Fruit fly (Drosophila melanogaster) whole organism: ENCODE results near the gene CG45101.

Experiments
- CG8478 ChIP-seq: fragments of >200 bp; optimal IDR thresholded peaks from 2 replicates; lab custom pipeline; 2018; ENCODE audit warnings: inconsistent platforms
- EcR ChIP-seq, 2 experiments: fragments of >200 bp; optimal IDR thresholded peaks; 2 replicates each; lab custom pipeline; 2017; ENCODE audit warnings: missing biosample characterization in 2 of 2, missing genetic modification characterization in 2 of 2, missing genetic modification reagents in 2 of 2
- pan ChIP-seq: fragments of >200 bp; optimal IDR thresholded peaks from 2 replicates; lab custom pipeline; 2017
- psq ChIP-seq: fragments of >200 bp; optimal IDR thresholded peaks from 2 replicates; lab custom pipeline; 2017
- usp ChIP-seq: fragments of >200 bp; optimal IDR thresholded peaks from 2 replicates; lab custom pipeline; 2017; ENCODE audit warnings: missing biosample characterization, missing genetic modification characterization, mixed read lengths

DNA sequence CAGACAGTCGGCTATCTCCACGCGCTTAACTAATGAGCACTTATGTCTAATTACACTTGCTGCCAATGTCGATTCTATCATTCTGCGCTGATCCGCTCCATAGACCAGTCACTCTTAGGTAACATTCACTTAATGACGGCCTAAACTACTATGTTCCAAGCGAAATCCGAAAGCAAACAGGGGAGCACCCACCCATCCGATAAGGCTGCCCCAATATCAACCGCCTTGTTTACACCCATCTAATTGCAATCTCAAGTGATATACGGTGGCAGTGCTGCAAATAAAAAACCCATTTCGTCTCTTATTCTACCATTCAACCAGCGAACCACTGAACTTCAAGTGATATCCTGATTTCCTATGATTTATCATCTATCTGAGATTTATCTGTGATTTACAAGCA, 15.4 kb upstream of the CG45101 start:
- TF ChIP-seq usp (no peak), pan (no peak), CG8478 (lab: Kevin White, UChicago) (no peak), psq (lab: Kevin White, UChicago) (no peak), EcR (GFP tag; optimal IDR thresholded peaks at IDR 0.05; lab: Kevin White, UChicago) (no peak)
